Fruit fly (Drosophila melanogaster) whole organism, embryonic: ENCODE results near the gene RpS17.

Experiments used
- Ada2b ChIP-seq: fragments of 200-800 bp; sonication (Bioruptor generic); IDR thresholded peaks from 2 replicates; pipeline ENCODE4 v1.3.6; 2022; ENCODE audit warnings: missing biosample characterization, missing genetic modification characterization
- CG10321 ChIP-seq: fragments of 200-800 bp; sonication (Bioruptor generic); IDR thresholded peaks from 2 replicates; pipeline ENCODE4 v1.3.6; 2022; ENCODE audit warnings: missing biosample characterization, missing genetic modification characterization
- CG11456 ChIP-seq: fragments of 200-800 bp; sonication (Bioruptor generic); IDR thresholded peaks from 3 replicates; pipeline ENCODE4 v1.3.6; 2022; ENCODE audit warnings: missing biosample characterization, missing genetic modification characterization
- CG11696 ChIP-seq: fragments of 200-800 bp; sonication (Bioruptor generic); IDR thresholded peaks from 2 replicates; pipeline ENCODE4 v1.3.6; 2022; ENCODE audit warnings: missing biosample characterization, missing genetic modification characterization
- CG12236 ChIP-seq: fragments of 200-800 bp; sonication (Bioruptor generic); optimal IDR thresholded peaks from 2 replicates; lab custom pipeline; 2016; ENCODE audit warnings: missing biosample characterization, missing genetic modification characterization
- CG12942 ChIP-seq: fragments of 200-800 bp; sonication (Bioruptor generic); optimal IDR thresholded peaks from 3 replicates; lab custom pipeline; 2016; ENCODE audit warnings: missing biosample characterization, missing genetic modification characterization
- CG13287 ChIP-seq: fragments of 200-800 bp; sonication (Bioruptor generic); IDR thresholded peaks from 2 replicates; pipeline ENCODE4 v1.3.6; 2022; ENCODE audit warnings: missing biosample characterization, missing genetic modification characterization; ENCODE audit not compliant: partially characterized antibody
- CG13424 ChIP-seq: fragments of 200-800 bp; sonication (Bioruptor generic); optimal IDR thresholded peaks from 2 replicates; lab custom pipeline; 2019; ENCODE audit warnings: missing biosample characterization, mild to moderate bottlenecking, missing genetic modification characterization, moderate library complexity
- CG13775 ChIP-seq: fragments of 200-800 bp; sonication (Bioruptor generic); optimal IDR thresholded peaks from 3 replicates; lab custom pipeline; 2017; ENCODE audit warnings: missing biosample characterization, mild to moderate bottlenecking, missing genetic modification characterization
- CG14860 ChIP-seq: fragments of 200-800 bp; sonication (Bioruptor generic); IDR thresholded peaks from 3 replicates; pipeline ENCODE4 v1.3.6; 2022; ENCODE audit warnings: missing biosample characterization, missing genetic modification characterization; ENCODE audit not compliant: partially characterized antibody
- CG15073 ChIP-seq: fragments of 200-800 bp; sonication (Bioruptor generic); optimal IDR thresholded peaks from 2 replicates; lab custom pipeline; 2016; ENCODE audit warnings: missing biosample characterization, missing genetic modification characterization
- CG1602 ChIP-seq: fragments of 200-800 bp; sonication (Bioruptor generic); optimal IDR thresholded peaks from 3 replicates; lab custom pipeline; 2016; ENCODE audit warnings: missing biosample characterization, missing genetic modification characterization
- CG1832 ChIP-seq: fragments of 200-800 bp; sonication (Bioruptor generic); optimal IDR thresholded peaks from 2 replicates; lab custom pipeline; 2017; ENCODE audit warnings: missing biosample characterization, mild to moderate bottlenecking, missing genetic modification characterization, inconsistent platforms
- CG2199 ChIP-seq: fragments of 200-800 bp; sonication (Bioruptor generic); IDR thresholded peaks from 3 replicates; pipeline ENCODE4 v1.3.6; 2022; ENCODE audit warnings: missing biosample characterization, missing genetic modification characterization
- CG31388 ChIP-seq: fragments of 200-800 bp; sonication (Bioruptor generic); optimal IDR thresholded peaks from 2 replicates; lab custom pipeline; 2016; ENCODE audit warnings: missing biosample characterization, missing genetic modification characterization
- CG32767 ChIP-seq: fragments of 200-800 bp; sonication (Bioruptor generic); IDR thresholded peaks from 2 replicates; pipeline ENCODE4 v1.3.6; 2022; ENCODE audit warnings: missing biosample characterization, missing genetic modification characterization
- CG4617 ChIP-seq: fragments of 200-800 bp; sonication (Bioruptor generic); optimal IDR thresholded peaks from 3 replicates; lab custom pipeline; 2016; ENCODE audit warnings: missing biosample characterization, missing genetic modification characterization, borderline replicate concordance
- CG5180 ChIP-seq: fragments of 200-800 bp; sonication (Bioruptor generic); optimal IDR thresholded peaks from 3 replicates; lab custom pipeline; 2017; ENCODE audit warnings: missing biosample characterization, missing genetic modification characterization, mild to moderate bottlenecking, moderate library complexity, missing genetic modification reagents
- CG6683 ChIP-seq: fragments of 200-800 bp; sonication (Bioruptor generic); optimal IDR thresholded peaks from 2 replicates; lab custom pipeline; 2017; ENCODE audit warnings: missing biosample characterization, mild to moderate bottlenecking, missing genetic modification characterization, missing genetic modification reagents
- CG9932 ChIP-seq: fragments of 200-800 bp; sonication (Bioruptor generic); IDR thresholded peaks from 2 replicates; pipeline ENCODE4 v1.3.6; 2022; ENCODE audit warnings: missing biosample characterization, missing genetic modification characterization
- CHES-1-like ChIP-seq: fragments of 200-800 bp; sonication (Bioruptor generic); optimal IDR thresholded peaks from 2 replicates; lab custom pipeline; 2016; ENCODE audit warnings: missing biosample characterization, missing genetic modification characterization
- CTCF ChIP-seq: fragments of 200-800 bp; sonication (Bioruptor generic); optimal IDR thresholded peaks from 2 replicates; lab custom pipeline; 2017; ENCODE audit warnings: missing biosample characterization, mild to moderate bottlenecking, missing genetic modification characterization, moderate library complexity
- Dad ChIP-seq: fragments of 200-800 bp; sonication (Bioruptor generic); optimal IDR thresholded peaks from 3 replicates; lab custom pipeline; 2016; ENCODE audit warnings: missing biosample characterization, missing genetic modification characterization
- Dip2 ChIP-seq: fragments of 200-800 bp; sonication (Bioruptor generic); IDR thresholded peaks from 2 replicates; pipeline ENCODE4 v1.3.6; 2022; ENCODE audit warnings: missing biosample characterization, missing genetic modification characterization
- Dp ChIP-seq: fragments of 200-800 bp; sonication (Bioruptor generic); optimal IDR thresholded peaks from 2 replicates; lab custom pipeline; 2018; ENCODE audit warnings: missing biosample characterization, mild to moderate bottlenecking, missing genetic modification characterization, moderate library complexity
- Dref ChIP-seq: fragments of 200-800 bp; sonication (Bioruptor generic); IDR thresholded peaks from 2 replicates; pipeline ENCODE4 v1.3.6; 2022; ENCODE audit warnings: missing biosample characterization, missing genetic modification characterization
- Drgx ChIP-seq: fragments of 200-800 bp; sonication (Bioruptor generic); IDR thresholded peaks from 2 replicates; pipeline ENCODE4 v1.3.6; 2022; ENCODE audit warnings: missing biosample characterization, missing genetic modification characterization
- ERR ChIP-seq: fragments of 200-800 bp; sonication (Bioruptor generic); optimal IDR thresholded peaks from 2 replicates; lab custom pipeline; 2016; ENCODE audit warnings: missing biosample characterization, missing genetic modification characterization
- Elba2 ChIP-seq: fragments of 200-800 bp; sonication (Bioruptor generic); optimal IDR thresholded peaks from 3 replicates; lab custom pipeline; 2016; ENCODE audit warnings: missing biosample characterization, missing genetic modification characterization
- Lpt ChIP-seq: fragments of >200 bp; optimal IDR thresholded peaks from 2 replicates; lab custom pipeline; 2018; ENCODE audit warnings: missing biosample characterization, missing genetic modification characterization
- NFAT ChIP-seq: fragments of 200-800 bp; sonication (Bioruptor generic); IDR thresholded peaks from 2 replicates; pipeline ENCODE4 v1.3.6; 2022; ENCODE audit warnings: missing biosample characterization, missing genetic modification characterization
- PHDP ChIP-seq: fragments of 200-800 bp; sonication (Bioruptor generic); optimal IDR thresholded peaks from 3 replicates; lab custom pipeline; 2018; ENCODE audit warnings: missing biosample characterization, mild to moderate bottlenecking, missing genetic modification characterization, moderate library complexity
- Scr ChIP-seq: fragments of 200-800 bp; sonication (Bioruptor generic); IDR thresholded peaks from 2 replicates; pipeline ENCODE4 v1.3.6; 2022; ENCODE audit warnings: missing biosample characterization, missing genetic modification characterization; ENCODE audit not compliant: partially characterized antibody
- TFAM ChIP-seq: fragments of 200-800 bp; sonication (Bioruptor generic); optimal IDR thresholded peaks from 2 replicates; lab custom pipeline; 2017; ENCODE audit warnings: missing biosample characterization, missing genetic modification characterization, inconsistent platforms
- al ChIP-seq: fragments of 200-800 bp; sonication (Bioruptor generic); IDR thresholded peaks from 2 replicates; pipeline ENCODE4 v1.3.6; 2022; ENCODE audit warnings: missing biosample characterization, missing genetic modification characterization
- bowl ChIP-seq: fragments of 200-800 bp; sonication (Bioruptor generic); IDR thresholded peaks from 2 replicates; pipeline ENCODE4 v1.3.6; 2022; ENCODE audit warnings: missing biosample characterization, missing genetic modification characterization
- br ChIP-seq: fragments of >200 bp; optimal IDR thresholded peaks from 2 replicates; lab custom pipeline; 2017
- en ChIP-seq: fragments of 200-800 bp; sonication (Bioruptor generic); optimal IDR thresholded peaks from 2 replicates; lab custom pipeline; 2016; ENCODE audit warnings: missing biosample characterization, missing genetic modification characterization
- eve ChIP-seq, 2 experiments: fragments of >200 bp; optimal IDR thresholded peaks; 2 replicates each; lab custom pipeline; 2017; ENCODE audit warnings: missing biosample characterization in 2 of 2, missing genetic modification characterization in 2 of 2
- gsb-n ChIP-seq: fragments of 200-800 bp; sonication (Bioruptor generic); optimal IDR thresholded peaks from 3 replicates; lab custom pipeline; 2018; ENCODE audit warnings: missing biosample characterization, mild to moderate bottlenecking, missing genetic modification characterization
- hkb ChIP-seq, 2 experiments: fragments of 200-800 bp in 1 of 2; fragments of >200 bp in 1 of 2; sonication (Bioruptor generic) in 1 of 2; IDR thresholded peaks in 1 of 2; optimal IDR thresholded peaks in 1 of 2; 2 replicates each; pipeline versions ENCODE4 v1.3.6 to Lab custom; 2017 to 2022; ENCODE audit warnings: missing biosample characterization in 1 of 2, missing genetic modification characterization in 1 of 2
- ken ChIP-seq: fragments of 200-800 bp; sonication (Bioruptor generic); IDR thresholded peaks from 3 replicates; pipeline ENCODE4 v1.3.6; 2022; ENCODE audit warnings: missing biosample characterization, missing genetic modification characterization
- knrl ChIP-seq: fragments of 200-800 bp; sonication (Bioruptor generic); IDR thresholded peaks from 3 replicates; pipeline ENCODE4 v1.3.6; 2022; ENCODE audit warnings: missing biosample characterization, missing genetic modification characterization; ENCODE audit not compliant: partially characterized antibody
- lov ChIP-seq, 2 experiments: fragments of 200-800 bp in 1 of 2; fragments of >200 bp in 1 of 2; sonication (Bioruptor generic) in 1 of 2; IDR thresholded peaks in 1 of 2; optimal IDR thresholded peaks in 1 of 2; 2 replicates in 1 of 2; 3 replicates in 1 of 2; pipeline versions ENCODE4 v1.3.6 to Lab custom; 2017 to 2022; ENCODE audit warnings: missing biosample characterization in 1 of 2, missing genetic modification characterization in 1 of 2
- pan ChIP-seq, 4 experiments: fragments of >200 bp in 3 of 4; fragments of 200-800 bp in 1 of 4; sonication (Bioruptor generic) in 1 of 4; optimal IDR thresholded peaks in 3 of 4; IDR thresholded peaks in 1 of 4; 2 replicates each; pipeline versions ENCODE4 v1.3.6 to Lab custom; 2017 to 2022; ENCODE audit warnings: missing biosample characterization in 2 of 4, missing genetic modification characterization in 2 of 4, mixed read lengths in 1 of 4
- peb ChIP-seq: fragments of 200-800 bp; sonication (Bioruptor generic); IDR thresholded peaks from 2 replicates; pipeline ENCODE4 v1.3.6; 2022; ENCODE audit warnings: missing biosample characterization, missing genetic modification characterization
- trh ChIP-seq: fragments of 200-800 bp; sonication (Bioruptor generic); optimal IDR thresholded peaks from 2 replicates; lab custom pipeline; 2016; ENCODE audit warnings: missing biosample characterization, missing genetic modification characterization
- tup ChIP-seq: fragments of 200-800 bp; sonication (Bioruptor generic); optimal IDR thresholded peaks from 2 replicates; lab custom pipeline; 2016; ENCODE audit warnings: missing biosample characterization, mild to moderate bottlenecking, missing genetic modification characterization, moderate library complexity
- unpg ChIP-seq: fragments of 200-800 bp; sonication (Bioruptor generic); optimal IDR thresholded peaks from 3 replicates; lab custom pipeline; 2018; ENCODE audit warnings: missing biosample characterization, mild to moderate bottlenecking, missing genetic modification characterization, moderate library complexity

Gene RpS17

dm6 chr3L:9460775-9461491 is 31.3 kb upstream of the RpS17 start, which contains the start of the genes CG3434 and CG44838 (continued):
- TF ChIP-seq CG1832 (GFP tag; lab: Kevin White, UChicago) (peak; percentile 18), Dref (GFP tag; lab: Robert Waterston, UW) (peak; percentile 66), CG13287 (GFP tag; lab: Robert Waterston, UW) (peak; percentile 67), CG31388 (GFP tag; lab: Kevin White, UChicago) (peak; percentile 32), knrl (GFP tag; lab: Robert Waterston, UW) (0 out of 3 replicates have a peak, but pooled peaks have one; percentile 18), PHDP (tag; lab: Kevin White, UChicago) (peak; percentile 81), Elba2 (GFP tag; lab: Kevin White, UChicago) (peak; percentile 67), Ada2b (GFP tag; lab: Robert Waterston, UW) (peak; percentile 67), bowl (no peak), CG13775 (GFP tag; lab: Kevin White, UChicago) (peak; percentile 89), unpg (GFP tag; lab: Kevin White, UChicago) (peak; percentile 78), CG12942 (GFP tag; lab: Kevin White, UChicago) (peak; percentile 74), gsb-n (tag; lab: Kevin White, UChicago) (peak; percentile 36), CG5180 (peak; percentile 87), ERR (GFP tag; lab: Kevin White, UChicago) (no peak), CG11456 (GFP tag; lab: Robert Waterston, UW) (peak; percentile 79), CTCF (peak; percentile 60), CG6683 (GFP tag; lab: Kevin White, UChicago) (peak; percentile 62), CG4617 (peak; percentile 81), eve (GFP tag; optimal IDR thresholded peaks at IDR 0.05; lab: Kevin White, UChicago) (no peak), Dad (GFP tag; lab: Kevin White, UChicago) (peak; percentile 71), CG13424 (tag; lab: Kevin White, UChicago) (peak; percentile 87), CG2199 (peak; percentile 76), NFAT (GFP tag; lab: Robert Waterston, UW) (peak; percentile 56), trh (GFP tag; lab: Kevin White, UChicago) (peak; percentile 15), br (no peak), CG9932 (GFP tag; lab: Robert Waterston, UW) (peak; percentile 87), en (GFP tag; lab: Kevin White, UChicago) (no peak), TFAM (no peak), Scr (GFP tag; lab: Robert Waterston, UW) (peak; percentile 33), Drgx (GFP tag; lab: Robert Waterston, UW) (peak; percentile 58), peb (GFP tag; lab: Robert Waterston, UW) (peak; percentile 42), hkb (optimal IDR thresholded peaks at IDR 0.05; lab: Kevin White, UChicago) (no peak), hkb (GFP tag; IDR thresholded peaks at IDR 0.05; lab: Robert Waterston, UW) (peak; percentile 80), CG11696 (GFP tag; lab: Robert Waterston, UW) (peak; percentile 38), pan (optimal IDR thresholded peaks at IDR 0.05; lab: Kevin White, UChicago) (no peak), pan (GFP tag; optimal IDR thresholded peaks at IDR 0.05 in 1 of 2, IDR thresholded peaks at IDR 0.05 in 1 of 2) (peak in 1 of 2 experiments; percentile 66), CG14860 (no peak), CG32767 (GFP tag; lab: Robert Waterston, UW) (no peak; the same call in 1 of the 2 replicates), CG12236 (GFP tag; lab: Kevin White, UChicago) (peak; percentile 2), Dip2 (GFP tag; lab: Robert Waterston, UW) (no peak), ken (peak; percentile 70; the same call in 1 of the 3 replicates), al (GFP tag; lab: Robert Waterston, UW) (peak; percentile 43), Dp (GFP tag; lab: Kevin White, UChicago) (peak; percentile 67), CHES-1-like (GFP tag; lab: Kevin White, UChicago) (peak; percentile 75), Lpt (GFP tag; lab: Kevin White, UChicago) (no peak), CG1602 (GFP tag; lab: Kevin White, UChicago) (peak; percentile 75), CG10321 (GFP tag; lab: Robert Waterston, UW) (no peak), lov (optimal IDR thresholded peaks at IDR 0.05; lab: Kevin White, UChicago) (no peak), lov (GFP tag; IDR thresholded peaks at IDR 0.05; lab: Robert Waterston, UW) (0 out of 3 replicates have a peak, but pooled peaks have one; percentile 35), tup (GFP tag; lab: Kevin White, UChicago) (peak; percentile 38), CG15073 (no peak)
